Worm (Caenorhabditis elegans) whole organism, L4 larva: ENCODE results near the gene dod-17.

ENCODE experiments used
- D1046.2 ChIP-seq: fragments of 200-800 bp; sonication (Bioruptor generic); IDR thresholded peaks from 2 replicates; pipeline ENCODE4 v1.3.6; 2022; ENCODE audit warnings: missing genetic modification characterization, missing compliant biosample characterization
- F26F4.8 ChIP-seq: fragments of 200-800 bp; sonication (Bioruptor generic); conservative IDR thresholded peaks from 2 replicates; pipeline ENCODE4 v1.3.6; 2022; ENCODE audit warnings: missing genetic modification characterization, missing compliant biosample characterization
- F37D6.2 ChIP-seq: sonication (generic microtip); optimal IDR thresholded peaks from 2 replicates; lab custom pipeline; 2016; ENCODE audit warnings: mild to moderate bottlenecking, missing genetic modification characterization, missing compliant biosample characterization
- T26A8.4 ChIP-seq: fragments of 200-800 bp; sonication (Bioruptor generic); IDR thresholded peaks from 2 replicates; pipeline ENCODE4 v1.3.6; 2022; ENCODE audit warnings: missing genetic modification characterization, missing compliant biosample characterization
- aha-1 ChIP-seq: fragments of 150-350 bp; peaks from one replicate; lab custom pipeline; 2014; ENCODE audit warnings: missing biosample characterization, missing genetic modification characterization
- arid-1 ChIP-seq: fragments of 200-800 bp; sonication (Bioruptor generic); conservative IDR thresholded peaks from 2 replicates; pipeline ENCODE4 v1.3.6; 2022; ENCODE audit warnings: missing genetic modification reagents, missing genetic modification characterization, missing compliant biosample characterization
- ceh-32 ChIP-seq: sonication (generic microtip); optimal IDR thresholded peaks from 2 replicates; lab custom pipeline; 2016; ENCODE audit warnings: mild to moderate bottlenecking, missing genetic modification characterization, missing compliant biosample characterization; ENCODE audit not compliant: poor library complexity
- ceh-44 ChIP-seq: fragments of 200-800 bp; sonication (Bioruptor generic); IDR thresholded peaks from 2 replicates; pipeline ENCODE4 v1.3.6; 2022; ENCODE audit warnings: missing genetic modification reagents, missing genetic modification characterization, missing compliant biosample characterization
- ceh-62 ChIP-seq: sonication (generic microtip); optimal IDR thresholded peaks from 2 replicates; lab custom pipeline; 2017; ENCODE audit warnings: missing biosample characterization, missing genetic modification characterization
- ces-1 ChIP-seq: fragments of 150-350 bp; sonication (generic microtip); optimal IDR thresholded peaks from 4 replicates; lab custom pipeline; 2014; ENCODE audit warnings: missing biosample characterization, missing genetic modification reagents, missing genetic modification characterization
- cey-2 ChIP-seq: sonication (generic microtip); optimal IDR thresholded peaks from 3 replicates; lab custom pipeline; 2017; ENCODE audit warnings: missing genetic modification characterization, mild to moderate bottlenecking, missing compliant biosample characterization, antibody characterized with exemption, borderline replicate concordance; ENCODE audit not compliant: insufficient read depth
- ctbp-1 ChIP-seq: fragments of 200-800 bp; sonication (Bioruptor generic); IDR thresholded peaks from 2 replicates; pipeline ENCODE4 v1.3.6; 2022; ENCODE audit warnings: missing genetic modification reagents, missing genetic modification characterization, missing compliant biosample characterization
- daf-12 ChIP-seq: fragments of 150-350 bp; optimal IDR thresholded peaks from 2 replicates; lab custom pipeline; 2014; ENCODE audit warnings: missing biosample characterization, missing genetic modification reagents, missing genetic modification characterization
- daf-19 ChIP-seq: fragments of 200-800 bp; sonication (Bioruptor generic); conservative IDR thresholded peaks from 2 replicates; pipeline ENCODE4 v1.3.6; 2022; ENCODE audit warnings: missing genetic modification characterization, missing compliant biosample characterization
- daf-8 ChIP-seq: fragments of 200-800 bp; sonication (Bioruptor generic); IDR thresholded peaks from 2 replicates; pipeline ENCODE4 v1.3.6; 2022; ENCODE audit warnings: missing genetic modification characterization, missing compliant biosample characterization
- dmd-6 ChIP-seq: fragments of 200-800 bp; sonication (Bioruptor generic); IDR thresholded peaks from 2 replicates; pipeline ENCODE4 v1.3.6; 2022; ENCODE audit warnings: missing genetic modification reagents, missing genetic modification characterization, missing compliant biosample characterization
- dmd-9 ChIP-seq: fragments of 200-800 bp; sonication (Bioruptor generic); IDR thresholded peaks from 2 replicates; pipeline ENCODE4 v1.3.6; 2022; ENCODE audit warnings: missing genetic modification reagents, missing genetic modification characterization, missing compliant biosample characterization
- egl-43 ChIP-seq: fragments of 200-800 bp; sonication (Bioruptor generic); IDR thresholded peaks from 2 replicates; pipeline ENCODE4 v1.3.6; 2022; ENCODE audit warnings: missing genetic modification reagents, missing genetic modification characterization, missing compliant biosample characterization
- fkh-10 ChIP-seq: fragments of 150-350 bp; optimal IDR thresholded peaks from 2 replicates; lab custom pipeline; 2014; ENCODE audit warnings: missing biosample characterization, missing genetic modification reagents, missing genetic modification characterization
- hif-1 ChIP-seq, 2 experiments: sonication (generic microtip); optimal IDR thresholded peaks; 2 replicates each; lab custom pipeline; 2016 to 2017; ENCODE audit warnings: missing compliant biosample characterization in 2 of 2, missing genetic modification characterization in 2 of 2, missing genetic modification reagents in 2 of 2, missing genotype in 2 of 2, mild to moderate bottlenecking in 1 of 2
- hlh-11 ChIP-seq: fragments of 200-800 bp; sonication (Bioruptor generic); optimal IDR thresholded peaks from 2 replicates; lab custom pipeline; 2018; ENCODE audit warnings: mild to moderate bottlenecking, missing genetic modification characterization, missing compliant biosample characterization
- hlh-30 ChIP-seq: sonication (generic microtip); optimal IDR thresholded peaks from 2 replicates; lab custom pipeline; 2017; ENCODE audit warnings: antibody characterized with exemption, mild to moderate bottlenecking, missing genetic modification characterization, missing compliant biosample characterization; ENCODE audit not compliant: insufficient read depth
- hmg-1.1 ChIP-seq: fragments of 200-800 bp; sonication (Bioruptor generic); IDR thresholded peaks from 2 replicates; pipeline ENCODE4 v1.3.6; 2022; ENCODE audit warnings: missing genetic modification reagents, missing genetic modification characterization, missing compliant biosample characterization
- lim-7 ChIP-seq: fragments of 200-800 bp; sonication (Bioruptor generic); IDR thresholded peaks from 2 replicates; pipeline ENCODE4 v1.3.6; 2022; ENCODE audit warnings: missing genetic modification characterization, missing compliant biosample characterization
- lin-13 ChIP-seq: fragments of 150-350 bp; optimal IDR thresholded peaks from 2 replicates; lab custom pipeline; 2014; ENCODE audit warnings: missing biosample characterization, missing genetic modification reagents, missing genetic modification characterization
- lir-3 ChIP-seq: sonication (generic microtip); optimal IDR thresholded peaks from 2 replicates; lab custom pipeline; 2016; ENCODE audit warnings: mild to moderate bottlenecking, missing genetic modification characterization, missing compliant biosample characterization
- lsy-2 ChIP-seq, 2 experiments: fragments of 150-350 bp in 1 of 2; sonication (generic microtip) in 1 of 2; optimal IDR thresholded peaks; 2 replicates each; lab custom pipeline; 2014 to 2017; ENCODE audit warnings: missing biosample characterization in 2 of 2, missing genetic modification characterization in 2 of 2
- mdl-1 ChIP-seq, 2 experiments: fragments of 150-350 bp in 1 of 2; sonication (generic microtip) in 1 of 2; optimal IDR thresholded peaks; 2 replicates each; lab custom pipeline; 2014 to 2017; ENCODE audit warnings: missing biosample characterization in 2 of 2, missing genetic modification characterization in 2 of 2
- mep-1 ChIP-seq: fragments of 150-350 bp; sonication (generic microtip); optimal IDR thresholded peaks from 3 replicates; lab custom pipeline; 2014; ENCODE audit warnings: missing biosample characterization, missing genetic modification characterization
- mes-2 ChIP-seq: sonication (generic microtip); optimal IDR thresholded peaks from 2 replicates; lab custom pipeline; 2016; ENCODE audit warnings: missing genotype, mild to moderate bottlenecking, missing genetic modification characterization, missing compliant biosample characterization; ENCODE audit not compliant: poor library complexity, severe bottlenecking
- nhr-10 ChIP-seq: fragments of 150-350 bp; optimal IDR thresholded peaks from 2 replicates; lab custom pipeline; 2014; ENCODE audit warnings: missing biosample characterization, missing genetic modification characterization
- nhr-102 ChIP-seq: sonication (generic microtip); optimal IDR thresholded peaks from 2 replicates; lab custom pipeline; 2016; ENCODE audit warnings: mild to moderate bottlenecking, missing genetic modification characterization, moderate library complexity, missing compliant biosample characterization
- nhr-111 ChIP-seq: fragments of 200-800 bp; sonication (Bioruptor generic); optimal IDR thresholded peaks from 2 replicates; lab custom pipeline; 2018; ENCODE audit warnings: mild to moderate bottlenecking, missing genetic modification characterization, missing compliant biosample characterization
- nhr-42 ChIP-seq: fragments of 200-800 bp; sonication (Bioruptor generic); IDR thresholded peaks from 2 replicates; pipeline ENCODE4 v1.3.6; 2022; ENCODE audit warnings: missing genetic modification characterization, missing compliant biosample characterization
- nhr-48 ChIP-seq: sonication (generic microtip); optimal IDR thresholded peaks from 2 replicates; lab custom pipeline; 2016; ENCODE audit warnings: mild to moderate bottlenecking, missing genetic modification characterization, missing compliant biosample characterization
- php-3 ChIP-seq: fragments of 200-800 bp; sonication (Bioruptor generic); IDR thresholded peaks from 2 replicates; pipeline ENCODE4 v1.3.6; 2022; ENCODE audit warnings: missing genetic modification reagents, missing genetic modification characterization, missing compliant biosample characterization
- rbr-2 ChIP-seq: sonication (generic microtip); optimal IDR thresholded peaks from 2 replicates; lab custom pipeline; 2016; ENCODE audit warnings: missing genotype, missing genetic modification characterization, missing compliant biosample characterization
- saeg-2 ChIP-seq: fragments of 200-800 bp; sonication (Bioruptor generic); IDR thresholded peaks from 2 replicates; pipeline ENCODE4 v1.3.6; 2022; ENCODE audit warnings: missing genetic modification reagents, missing genetic modification characterization, missing compliant biosample characterization
- set-16 ChIP-seq: fragments of 200-800 bp; sonication (Bioruptor generic); IDR thresholded peaks from 2 replicates; pipeline ENCODE4 v1.3.6; 2022; ENCODE audit warnings: missing genetic modification reagents, missing genetic modification characterization, missing compliant biosample characterization
- snpc-4 ChIP-seq: fragments of 150-350 bp; optimal IDR thresholded peaks from 2 replicates; lab custom pipeline; 2014; ENCODE audit warnings: missing biosample characterization, missing genetic modification characterization
- tra-1 ChIP-seq: fragments of 200-800 bp; sonication (Bioruptor generic); IDR thresholded peaks from 2 replicates; pipeline ENCODE4 v1.3.6; 2022; ENCODE audit warnings: missing genetic modification reagents, missing genetic modification characterization, missing compliant biosample characterization
- unc-62 ChIP-seq, 3 experiments: fragments of 150-350 bp in 1 of 3; sonication (generic microtip); optimal IDR thresholded peaks in 2 of 3; peaks in 1 of 3; 1 replicate in 1 of 3; 2 replicates in 2 of 3; lab custom pipeline; 2014 to 2017; ENCODE audit warnings: missing biosample characterization in 3 of 3, missing genetic modification characterization in 3 of 3, missing genetic modification reagents in 3 of 3, missing genotype in 1 of 3
- ztf-7 ChIP-seq: fragments of 150-350 bp; optimal IDR thresholded peaks from 2 replicates; lab custom pipeline; 2014; ENCODE audit warnings: missing biosample characterization, missing genetic modification characterization

Gene dod-17

DNA sequence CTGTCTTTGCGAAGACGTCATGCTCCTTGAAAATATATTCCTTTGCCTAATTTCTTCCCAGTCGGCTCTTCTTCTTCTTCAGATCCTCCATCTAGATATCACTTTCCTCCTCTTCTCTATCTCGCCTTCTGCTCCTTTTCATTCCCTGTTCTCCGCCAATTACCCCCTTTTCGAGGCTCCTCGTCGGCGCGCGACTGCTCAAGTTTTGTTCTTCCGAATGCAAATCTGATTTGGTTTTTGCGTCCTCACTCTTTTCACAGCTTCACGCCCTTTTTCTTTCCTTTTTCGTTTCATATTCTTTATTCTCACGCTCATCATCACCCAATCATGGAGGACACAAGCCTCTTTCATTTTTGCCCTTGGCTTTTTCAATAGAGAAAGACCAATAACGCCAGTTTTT is 40.7 kb downstream of the dod-17 start:
- peak; percentile 64 for TF ChIP-seq ces-1 (GFP tag; lab: Kevin White, UChicago)
- no peak for TF ChIP-seq php-3 (GFP tag; lab: Robert Waterston, UW)
- no peak for TF ChIP-seq hif-1 (tag; optimal IDR thresholded peaks at IDR 0.05; lab: Kevin White, UChicago)
- TF ChIP-seq ctbp-1, result peak; percentile 57
- TF ChIP-seq fkh-10 (GFP tag; lab: Kevin White, UChicago), result peak; percentile 60
- TF ChIP-seq unc-62 (GFP tag; optimal IDR thresholded peaks at IDR 0.05 in 1 of 2; lab: Kevin White, UChicago), result peak in 1 of 2 experiments; percentile 9
- TF ChIP-seq unc-62 (tag; optimal IDR thresholded peaks at IDR 0.05; lab: Kevin White, UChicago), result no peak
- TF ChIP-seq arid-1, result no peak
- TF ChIP-seq lsy-2 (tag; optimal IDR thresholded peaks at IDR 0.05; lab: Kevin White, UChicago), result peak in 1 of 2 experiments; percentile 7
- TF ChIP-seq set-16 (GFP tag; lab: Robert Waterston, UW), result peak; percentile 28; the same call in 1 of the 2 replicates
- TF ChIP-seq, all 104 proteins: peak for 6

DNA sequence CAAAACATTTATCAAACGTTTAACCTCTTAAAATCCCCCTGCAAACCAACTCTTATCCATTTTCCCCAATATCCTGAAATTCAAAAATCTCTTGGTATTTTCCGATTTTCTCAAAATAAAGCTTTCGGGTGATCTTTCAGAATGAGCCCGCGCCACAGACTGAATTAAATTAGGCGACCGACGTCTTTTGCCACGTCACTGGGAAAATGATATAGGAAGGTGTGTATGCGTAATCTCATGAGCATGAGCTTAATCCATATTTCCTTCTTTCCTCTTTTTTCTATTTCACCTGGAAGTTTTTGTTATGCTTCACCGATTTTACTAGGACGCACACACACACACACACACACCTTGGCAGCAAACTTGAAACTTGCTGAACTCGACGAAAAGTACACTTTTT is 44.9 kb downstream of the dod-17 start:
- TF ChIP-seq aha-1 (peak; percentile 70), hlh-11 (tag; lab: Kevin White, UChicago) (no peak), cey-2 (tag; lab: Kevin White, UChicago) (no peak), daf-12 (tag; lab: Kevin White, UChicago) (no peak), daf-19 (GFP tag; lab: Robert Waterston, UW) (no peak)

DNA sequence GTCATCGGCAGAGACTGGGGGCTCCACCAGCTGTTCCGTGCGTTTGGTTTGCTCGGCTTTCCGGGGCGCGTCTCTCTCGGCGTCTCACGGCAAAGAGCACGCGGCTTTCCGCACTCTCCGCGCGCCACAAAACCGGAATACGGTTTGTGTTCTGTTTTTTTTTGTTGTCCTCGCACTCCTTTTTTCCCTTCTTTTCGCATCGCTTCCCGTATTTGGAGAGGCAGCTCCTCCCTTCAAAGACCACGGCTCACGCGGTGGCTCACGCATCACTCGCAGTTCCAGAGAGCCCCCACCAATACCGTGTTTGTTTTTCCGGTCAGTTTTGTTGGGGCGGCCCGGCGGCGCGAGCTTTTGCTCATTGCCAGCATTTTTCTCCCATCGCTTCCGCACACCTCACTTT is 46.8 kb downstream of the dod-17 start:
- TF ChIP-seq aha-1 (peak; percentile 63), nhr-10 (tag; lab: Kevin White, UChicago) (no peak), ceh-62 (tag; lab: Kevin White, UChicago) (no peak), F26F4.8 (GFP tag; lab: Robert Waterston, UW) (no peak), saeg-2 (GFP tag; lab: Robert Waterston, UW) (no peak), nhr-48 (tag; lab: Kevin White, UChicago) (no peak), egl-43 (GFP tag; lab: Robert Waterston, UW) (0 out of 2 replicates have a peak, but pooled peaks have one; percentile 26), hmg-1.1 (GFP tag; lab: Robert Waterston, UW) (0 out of 2 replicates have a peak, but pooled peaks have one; percentile 12), D1046.2 (GFP tag; lab: Robert Waterston, UW) (no peak), nhr-102 (tag; lab: Kevin White, UChicago) (no peak), F37D6.2 (tag; lab: Kevin White, UChicago) (no peak), snpc-4 (tag; lab: Kevin White, UChicago) (no peak), dmd-9 (no peak), set-16 (GFP tag; lab: Robert Waterston, UW) (peak; percentile 83), ztf-7 (no peak)

DNA sequence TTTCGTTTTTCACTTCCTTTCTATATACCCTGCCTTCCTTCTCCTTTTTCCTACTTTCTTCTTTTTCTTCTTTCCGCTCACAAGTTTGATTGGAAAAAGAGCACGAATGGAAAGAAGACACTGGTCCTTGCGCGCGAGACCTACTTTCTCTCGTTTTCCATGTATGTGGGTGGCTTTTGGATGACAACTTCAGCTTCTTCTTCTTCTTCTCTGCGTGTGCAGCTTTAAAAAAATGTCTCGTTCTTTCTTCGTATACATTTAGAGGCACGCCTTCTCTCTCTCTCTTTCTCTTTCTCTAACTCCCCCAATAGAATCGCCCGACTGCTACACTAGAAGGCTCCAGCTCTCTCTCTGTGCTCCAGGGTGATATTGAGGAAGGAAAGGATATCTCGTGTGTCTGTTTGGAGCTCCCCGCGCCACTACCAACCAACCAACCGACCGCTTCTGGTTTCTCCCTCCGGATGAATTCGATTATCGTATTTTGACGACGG is 49.8 kb downstream of the dod-17 start:
- TF ChIP-seq egl-43 (GFP tag; lab: Robert Waterston, UW) (no peak), lim-7 (no peak), ceh-32 (tag; lab: Kevin White, UChicago) (no peak), T26A8.4 (GFP tag; lab: Robert Waterston, UW) (no peak), hif-1 (tag; optimal IDR thresholded peaks at IDR 0.05; lab: Kevin White, UChicago) (peak in 1 of 2 experiments; percentile 29), lir-3 (tag; lab: Kevin White, UChicago) (no peak), rbr-2 (tag; lab: Kevin White, UChicago) (peak; percentile 29), nhr-111 (GFP tag; lab: Kevin White, UChicago) (no peak), ceh-44 (GFP tag; lab: Robert Waterston, UW) (no peak), mep-1 (tag; lab: Kevin White, UChicago) (peak; percentile 61), hmg-1.1 (GFP tag; lab: Robert Waterston, UW) (peak; percentile 46; the same call in 1 of the 2 replicates), dmd-6 (GFP tag; lab: Robert Waterston, UW) (no peak), ces-1 (GFP tag; lab: Kevin White, UChicago) (peak; percentile 14), hlh-30 (tag; lab: Kevin White, UChicago) (peak; percentile 17), lin-13 (GFP tag; lab: Kevin White, UChicago) (no peak), set-16 (GFP tag; lab: Robert Waterston, UW) (peak; percentile 42; the same call in 1 of the 2 replicates), daf-8 (GFP tag; lab: Robert Waterston, UW) (no peak), mdl-1 (tag; optimal IDR thresholded peaks at IDR 0.05; lab: Kevin White, UChicago) (peak in 1 of 2 experiments; percentile 62), aha-1 (peak; percentile 90), nhr-42 (GFP tag; lab: Robert Waterston, UW) (no peak), tra-1 (no peak), mes-2 (tag; lab: Kevin White, UChicago) (peak; percentile 32), lsy-2 (tag; optimal IDR thresholded peaks at IDR 0.05; lab: Kevin White, UChicago) (peak; percentile 30 to 57), unc-62 (GFP tag; optimal IDR thresholded peaks at IDR 0.05 in 1 of 2; lab: Kevin White, UChicago) (peak in 1 of 2 experiments; percentile 57), unc-62 (tag; optimal IDR thresholded peaks at IDR 0.05; lab: Kevin White, UChicago) (no peak)
